Fruit fly (Drosophila melanogaster) S2 (cell line): ENCODE measurements around the gene mof.

Experiments used
- CG8478 ChIP-seq: fragments of >200 bp; optimal IDR thresholded peaks from 2 replicates; lab custom pipeline; 2018
- CTCF ChIP-seq, 2 experiments: fragments of >200 bp; optimal IDR thresholded peaks; 2 replicates each; lab custom pipeline; 2018

The mof gene

dm6 chrX:5905086-5905400 lies 28.4 kb upstream of the mof start:
- TF ChIP-seq CTCF (optimal IDR thresholded peaks at IDR 0.05; lab: Kevin White, UChicago) (no peak), CG8478 (lab: Kevin White, UChicago) (no peak)

- TF ChIP-seq CTCF (optimal IDR thresholded peaks at IDR 0.05; lab: Kevin White, UChicago) (no peak), CG8478 (lab: Kevin White, UChicago) (no peak)
These were observed 27.9 kb upstream of the mof start for dm6 chrX:5904377-5905085.

- TF ChIP-seq CTCF (optimal IDR thresholded peaks at IDR 0.05; lab: Kevin White, UChicago): no peak
These were observed 26.0 kb upstream of the mof start for dm6 chrX:5902701-5903100.

dm6 chrX:5901628-5902213 lies 25.1 kb upstream of the mof start:
- TF ChIP-seq CG8478 (lab: Kevin White, UChicago) (no peak), CTCF (optimal IDR thresholded peaks at IDR 0.05; lab: Kevin White, UChicago) (no peak)

- TF ChIP-seq CTCF (optimal IDR thresholded peaks at IDR 0.05; lab: Kevin White, UChicago) (no peak), CG8478 (lab: Kevin White, UChicago) (no peak)
These were observed 23.8 kb upstream of the mof start, which contains the start of gene Act5C for dm6 chrX:5900146-5901093. Gene Act5C, plus strand, starts transcription at chrX:5900861.

dm6 chrX:5899241-5900145 lies 22.8 kb upstream of the mof start:
- TF ChIP-seq CG8478 (lab: Kevin White, UChicago) (no peak), CTCF (optimal IDR thresholded peaks at IDR 0.05; lab: Kevin White, UChicago) (no peak)

dm6 chrX:5896809-5897700 lies 20.4 kb upstream of the mof start:
- TF ChIP-seq CG8478 (lab: Kevin White, UChicago): no peak
- no peak for TF ChIP-seq CTCF (optimal IDR thresholded peaks at IDR 0.05; lab: Kevin White, UChicago)

- TF ChIP-seq CG8478 (lab: Kevin White, UChicago) (no peak), CTCF (optimal IDR thresholded peaks at IDR 0.05; lab: Kevin White, UChicago) (no peak)
These were observed 19.3 kb upstream of the mof start for dm6 chrX:5895821-5896550.

dm6 chrX:5894529-5895487 lies 18.2 kb upstream of the mof start:
- no peak for TF ChIP-seq CG8478 (lab: Kevin White, UChicago)
- TF ChIP-seq CTCF (optimal IDR thresholded peaks at IDR 0.05; lab: Kevin White, UChicago): no peak

- TF ChIP-seq CTCF (optimal IDR thresholded peaks at IDR 0.05; lab: Kevin White, UChicago): no peak
- no peak for TF ChIP-seq CG8478 (lab: Kevin White, UChicago)
These were observed 16.5 kb upstream of the mof start for dm6 chrX:5893165-5893564.

dm6 chrX:5892512-5892911 lies 15.9 kb upstream of the mof start:
- TF ChIP-seq CTCF (optimal IDR thresholded peaks at IDR 0.05; lab: Kevin White, UChicago): no peak
- TF ChIP-seq CG8478 (lab: Kevin White, UChicago): no peak
